Worm (Caenorhabditis elegans) whole organism, young adult: ENCODE measurements around the gene dmsr-10.

ENCODE experiments used
- Y56A3A.18 ChIP-seq: fragments of 200-800 bp; sonication (Bioruptor generic); IDR thresholded peaks from 2 replicates; pipeline ENCODE4 v1.3.6; 2022; ENCODE audit warnings: missing genetic modification reagents, missing genetic modification characterization, missing compliant biosample characterization
- athp-1 ChIP-seq: sonication (generic microtip); optimal IDR thresholded peaks from 2 replicates; lab custom pipeline; 2017; ENCODE audit warnings: mild to moderate bottlenecking, missing genetic modification characterization, missing compliant biosample characterization
- hsf-1 ChIP-seq: fragments of 200-800 bp; sonication (Bioruptor generic); IDR thresholded peaks from 2 replicates; pipeline ENCODE4 v1.3.6; 2022; ENCODE audit warnings: missing genetic modification reagents, missing genetic modification characterization, missing compliant biosample characterization
- rec-8 ChIP-seq, 2 experiments: sonication (generic microtip); optimal IDR thresholded peaks; 2 replicates each; lab custom pipeline; 2016; ENCODE audit warnings: mild to moderate bottlenecking in 2 of 2, missing genetic modification characterization in 2 of 2, missing genetic modification reagents in 2 of 2, missing genotype in 2 of 2, missing biosample characterization in 1 of 2, missing compliant biosample characterization in 1 of 2, moderate library complexity in 1 of 2
- snpc-4 ChIP-seq, 5 experiments: fragments of 150-350 bp in 1 of 5; sonication (generic microtip) in 4 of 5; optimal IDR thresholded peaks; 2 replicates each; lab custom pipeline; 2014 to 2018; ENCODE audit warnings: missing genetic modification characterization in 5 of 5, missing biosample characterization in 3 of 5, antibody characterized with exemption in 2 of 5, mild to moderate bottlenecking in 2 of 5, missing compliant biosample characterization in 2 of 5, missing genotype in 2 of 5, moderate library complexity in 2 of 5, missing genetic modification reagents in 1 of 5

ce11 chrV:6771645-6772044, 30.1 kb downstream of the dmsr-10 start, which contains the start of gene srh-30:
- no peak for TF ChIP-seq snpc-4 (GFP tag; optimal IDR thresholded peaks at IDR 0.05; lab: Kevin White, UChicago)
- TF ChIP-seq snpc-4 (tag; optimal IDR thresholded peaks at IDR 0.05; lab: Kevin White, UChicago): no peak
- TF ChIP-seq hsf-1 (GFP tag; lab: Robert Waterston, UW): no peak
- no peak for TF ChIP-seq Y56A3A.18 (GFP tag; lab: Robert Waterston, UW)
- TF ChIP-seq athp-1 (tag; lab: Kevin White, UChicago): no peak
- TF ChIP-seq rec-8 (tag; optimal IDR thresholded peaks at IDR 0.05; lab: Kevin White, UChicago): no peak
